Worm (Caenorhabditis elegans): Measurements from ENCODE around the gene C50D2.1.
A peak's percentile ranks its signal among the peaks of the same experiment; 100 is the strongest.

DNA sequence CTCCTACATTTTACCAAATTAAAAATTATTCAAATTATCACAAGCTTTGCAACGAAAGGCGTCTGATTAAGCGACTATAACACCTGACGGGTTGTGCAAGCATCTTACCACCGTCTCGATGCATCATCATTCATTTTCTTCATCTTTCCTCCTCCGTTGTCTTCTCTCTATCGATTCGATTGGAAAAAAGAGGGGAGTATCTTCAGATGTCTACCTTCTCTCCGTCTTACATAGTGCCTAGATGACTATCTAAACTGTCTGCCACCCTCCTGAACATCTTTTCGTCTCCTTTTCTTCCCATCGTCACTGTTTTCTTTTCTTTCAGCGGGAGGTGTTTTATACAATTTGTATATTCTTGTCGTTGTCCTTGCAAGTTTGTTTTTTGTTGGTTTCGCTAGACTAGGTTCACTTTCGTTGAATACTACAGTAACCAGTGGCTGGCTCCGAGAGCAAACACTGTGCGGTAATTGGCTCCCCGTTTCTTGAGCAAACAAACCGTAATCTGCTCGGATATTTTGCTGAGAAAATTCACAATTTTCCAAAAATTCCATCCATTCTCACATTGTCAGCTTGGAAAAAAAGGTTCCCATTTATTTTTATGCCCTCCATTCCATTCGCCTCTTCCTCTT is 48.0 kb downstream of the C50D2.1 start:
- TF ChIP-seq F16B12.6 (tag; optimal IDR thresholded peaks at IDR 0.05) (no peak), ztf-11 (tag; optimal IDR thresholded peaks at IDR 0.05) (no peak), nhr-90 (tag; optimal IDR thresholded peaks at IDR 0.05; ENCODE audit: poor library complexity) (no peak), unc-86 (tag; optimal IDR thresholded peaks at IDR 0.05) (no peak), nhr-237 (tag; optimal IDR thresholded peaks at IDR 0.05) (no peak), jun-1 (tag; optimal IDR thresholded peaks at IDR 0.05) (peak; percentile 9), swsn-7 (tag; optimal IDR thresholded peaks at IDR 0.05) (no peak)
